Fruit fly (Drosophila melanogaster): Measurements from ENCODE around the gene CG10163.

CG10163 gene

DNA sequence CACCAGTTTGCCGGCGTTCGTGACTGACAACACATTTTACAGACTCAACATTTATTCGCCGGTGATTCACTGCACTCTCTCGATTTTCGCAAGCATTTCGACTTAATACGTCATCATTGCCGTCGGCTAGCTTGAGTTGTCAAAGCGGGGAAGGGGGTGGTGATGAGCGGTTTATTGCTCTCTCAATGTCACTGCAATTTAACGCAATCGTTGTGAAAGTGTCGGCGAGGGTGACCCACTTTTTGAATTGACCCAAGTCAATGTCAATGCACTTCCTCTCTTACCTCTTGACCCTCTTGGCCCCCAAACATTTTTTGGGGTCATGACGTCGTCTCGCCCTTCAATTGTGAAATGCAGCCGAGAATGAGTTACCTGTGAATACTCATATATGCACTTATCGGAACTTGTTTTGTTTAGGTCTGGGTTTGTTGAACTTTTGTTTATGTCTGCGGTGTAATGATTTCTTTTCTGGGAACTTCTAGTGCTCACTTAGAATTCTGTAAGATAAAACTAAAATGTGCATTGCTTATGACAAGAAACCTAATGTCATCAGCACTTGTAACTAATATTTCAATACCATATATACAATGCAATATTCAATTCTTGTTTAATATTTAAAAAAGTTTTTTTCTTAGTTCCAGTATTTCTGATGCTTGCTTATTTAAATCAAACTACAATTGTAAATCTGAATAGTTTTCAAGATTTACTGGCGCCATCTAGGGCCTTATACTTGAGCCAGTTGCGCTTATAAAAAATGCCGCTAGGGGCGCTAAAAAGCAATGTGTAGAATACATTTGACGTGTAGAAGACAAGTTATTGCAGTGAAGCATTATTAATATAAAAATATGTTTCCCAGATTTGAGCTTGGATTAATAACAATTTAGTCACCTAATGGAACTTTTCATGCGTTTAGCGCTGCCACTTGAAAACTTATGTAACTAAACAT lies 5.6 kb upstream of the CG10163 start (continued):
- TF ChIP-seq vvl (GFP tag; IDR thresholded peaks at IDR 0.05): peak; percentile 68
- TF ChIP-seq CG11085 (GFP tag; IDR thresholded peaks at IDR 0.05): peak; percentile 55; the same call in 1 of the 2 replicates
- no peak for TF ChIP-seq inv (GFP tag; IDR thresholded peaks at IDR 0.05; ENCODE audit: partially characterized antibody)
- TF ChIP-seq CG13894 (tag; optimal IDR thresholded peaks at IDR 0.05): no peak
- TF ChIP-seq CG14667 (GFP tag; IDR thresholded peaks at IDR 0.05): peak; percentile 9; the same call in 1 of the 2 replicates
- TF ChIP-seq Atf3 (GFP tag; optimal IDR thresholded peaks at IDR 0.05): peak; percentile 22
- TF ChIP-seq CG15073 (GFP tag; optimal IDR thresholded peaks at IDR 0.05): no peak
- TF ChIP-seq ato (GFP tag; IDR thresholded peaks at IDR 0.05; ENCODE audit: partially characterized antibody): no peak
- TF ChIP-seq trem (tag; optimal IDR thresholded peaks at IDR 0.05): peak; percentile 5
- TF ChIP-seq CkIIα-i1 (GFP tag; IDR thresholded peaks at IDR 0.05): no peak
- TF ChIP-seq rib (GFP tag; IDR thresholded peaks at IDR 0.05): peak; percentile 49; the same call in 1 of the 2 replicates
- TF ChIP-seq CG3281 (GFP tag; optimal IDR thresholded peaks at IDR 0.05): no peak
- TF ChIP-seq HmgZ (tag; optimal IDR thresholded peaks at IDR 0.05): peak; percentile 64
- no peak for TF ChIP-seq tna (GFP tag; IDR thresholded peaks at IDR 0.05; ENCODE audit: partially characterized antibody)
- no peak for TF ChIP-seq her (GFP tag; optimal IDR thresholded peaks at IDR 0.05)
- TF ChIP-seq CG18619 (GFP tag; optimal IDR thresholded peaks at IDR 0.05): no peak
- TF ChIP-seq HLH4C (GFP tag; IDR thresholded peaks at IDR 0.05; ENCODE audit: partially characterized antibody): no peak
- TF ChIP-seq CG8290 (GFP tag; optimal IDR thresholded peaks at IDR 0.05): peak; percentile 27
- peak in 1 of 2 experiments; percentile 54 for TF ChIP-seq CG8290 (tag; optimal IDR thresholded peaks at IDR 0.05)
- TF ChIP-seq CG5180 (GFP tag; optimal IDR thresholded peaks at IDR 0.05): no peak
- TF ChIP-seq fd64A (GFP tag; optimal IDR thresholded peaks at IDR 0.05): no peak
- peak; percentile 7 for TF ChIP-seq Ets97D (GFP tag; optimal IDR thresholded peaks at IDR 0.05)
- TF ChIP-seq pan (optimal IDR thresholded peaks at IDR 0.05): no peak
- TF ChIP-seq pan (GFP tag; optimal IDR thresholded peaks at IDR 0.05 in 1 of 2, IDR thresholded peaks at IDR 0.05 in 1 of 2): no peak
- TF ChIP-seq CG17328 (GFP tag; IDR thresholded peaks at IDR 0.05): no peak
- TF ChIP-seq hb (GFP tag; IDR thresholded peaks at IDR 0.05; ENCODE audit: partially characterized antibody): no peak
- TF ChIP-seq prd (optimal IDR thresholded peaks at IDR 0.05): no peak
- peak; percentile 59; the same call in 2 of the 3 replicates for TF ChIP-seq prd (GFP tag; IDR thresholded peaks at IDR 0.05)
- no peak for TF ChIP-seq MESR4 (GFP tag; optimal IDR thresholded peaks at IDR 0.05)
- 0 out of 3 replicates have a peak, but pooled peaks have one; percentile 8 for TF ChIP-seq CG14860 (GFP tag; IDR thresholded peaks at IDR 0.05; ENCODE audit: partially characterized antibody)
- no peak for TF ChIP-seq Atf6 (GFP tag; IDR thresholded peaks at IDR 0.05)
- TF ChIP-seq Scr (GFP tag; IDR thresholded peaks at IDR 0.05; ENCODE audit: partially characterized antibody): no peak
- no peak for TF ChIP-seq Elba2 (GFP tag; optimal IDR thresholded peaks at IDR 0.05)
- TF ChIP-seq slou (GFP tag; optimal IDR thresholded peaks at IDR 0.05): peak; percentile 45
- no peak for TF ChIP-seq Tbp (GFP tag; optimal IDR thresholded peaks at IDR 0.05)
- no peak for TF ChIP-seq ro (GFP tag; IDR thresholded peaks at IDR 0.05)
- TF ChIP-seq CG10366 (GFP tag; IDR thresholded peaks at IDR 0.05): peak; percentile 50
- TF ChIP-seq CG11696 (GFP tag; IDR thresholded peaks at IDR 0.05): no peak
- no peak for TF ChIP-seq bowl (GFP tag; IDR thresholded peaks at IDR 0.05)
- no peak for TF ChIP-seq Dref (GFP tag; IDR thresholded peaks at IDR 0.05)
- TF ChIP-seq Aef1 (GFP tag; IDR thresholded peaks at IDR 0.05): peak; percentile 35; the same call in 1 of the 3 replicates
- peak; percentile 26 for TF ChIP-seq pnt (GFP tag; optimal IDR thresholded peaks at IDR 0.05)
- no peak for TF ChIP-seq Oaz (GFP tag; IDR thresholded peaks at IDR 0.05)
- TF ChIP-seq CG1024 (GFP tag; IDR thresholded peaks at IDR 0.05): no peak
- TF ChIP-seq CG43689 (GFP tag; IDR thresholded peaks at IDR 0.05): no peak
- TF ChIP-seq crol (GFP tag; IDR thresholded peaks at IDR 0.05): 0 out of 2 replicates have a peak, but pooled peaks have one; percentile 7
- no peak for TF ChIP-seq kni (GFP tag; optimal IDR thresholded peaks at IDR 0.05)
- TF ChIP-seq D19A (tag; optimal IDR thresholded peaks at IDR 0.05): no peak
- peak; percentile 12; the same call in 1 of the 3 replicates for TF ChIP-seq B-H1 (GFP tag; IDR thresholded peaks at IDR 0.05)
- peak; percentile 8 for TF ChIP-seq HmgD (GFP tag; optimal IDR thresholded peaks at IDR 0.05)
